Fruit fly (Drosophila melanogaster) whole organism, embryonic: ENCODE results near the gene CG42512.

Experiments used
- Adf1 ChIP-seq: fragments of 200-800 bp; sonication (Bioruptor generic); IDR thresholded peaks from 2 replicates; pipeline ENCODE4 v1.3.6; 2022; ENCODE audit warnings: missing biosample characterization, missing genetic modification characterization
- CG10565 ChIP-seq: fragments of 200-800 bp; sonication (Bioruptor generic); optimal IDR thresholded peaks from 3 replicates; lab custom pipeline; 2016; ENCODE audit warnings: missing biosample characterization, mild to moderate bottlenecking, missing genetic modification characterization
- CG12659 ChIP-seq: fragments of 200-800 bp; sonication (Bioruptor generic); optimal IDR thresholded peaks from 3 replicates; lab custom pipeline; 2017; ENCODE audit warnings: mild to moderate bottlenecking, missing biosample characterization, missing genetic modification reagents, missing genetic modification characterization
- CG13123 ChIP-seq: fragments of 200-800 bp; sonication (Bioruptor generic); optimal IDR thresholded peaks from 2 replicates; lab custom pipeline; 2016; ENCODE audit warnings: missing biosample characterization, missing genetic modification characterization
- CG1603 ChIP-seq: fragments of 200-800 bp; sonication (Bioruptor generic); optimal IDR thresholded peaks from 2 replicates; lab custom pipeline; 2019; ENCODE audit warnings: missing biosample characterization, mild to moderate bottlenecking, missing genetic modification characterization, moderate library complexity
- CG18599 ChIP-seq: fragments of 200-800 bp; sonication (Bioruptor generic); optimal IDR thresholded peaks from 3 replicates; lab custom pipeline; 2017; ENCODE audit warnings: missing biosample characterization, missing genetic modification characterization, mild to moderate bottlenecking, moderate library complexity, missing genetic modification reagents
- CG33213 ChIP-seq: fragments of 200-800 bp; sonication (Bioruptor generic); optimal IDR thresholded peaks from 3 replicates; lab custom pipeline; 2016; ENCODE audit warnings: missing biosample characterization, missing genetic modification characterization
- CG5180 ChIP-seq: fragments of 200-800 bp; sonication (Bioruptor generic); optimal IDR thresholded peaks from 3 replicates; lab custom pipeline; 2017; ENCODE audit warnings: missing biosample characterization, missing genetic modification characterization, mild to moderate bottlenecking, moderate library complexity, missing genetic modification reagents
- CG5245 ChIP-seq: fragments of 200-800 bp; sonication (Bioruptor generic); optimal IDR thresholded peaks from 3 replicates; lab custom pipeline; 2016; ENCODE audit warnings: missing biosample characterization, missing genetic modification characterization
- CG6689 ChIP-seq: fragments of 200-800 bp; sonication (Bioruptor generic); IDR thresholded peaks from 2 replicates; pipeline ENCODE4 v1.3.6; 2022; ENCODE audit warnings: missing biosample characterization, missing genetic modification characterization
- CG7357 ChIP-seq: fragments of 200-800 bp; sonication (Bioruptor generic); IDR thresholded peaks from 3 replicates; pipeline ENCODE4 v1.3.6; 2022; ENCODE audit warnings: missing biosample characterization, missing genetic modification characterization
- CG7839 ChIP-seq: fragments of 200-800 bp; sonication (Bioruptor generic); optimal IDR thresholded peaks from 3 replicates; lab custom pipeline; 2018; ENCODE audit warnings: missing biosample characterization, mild to moderate bottlenecking, missing genetic modification characterization, moderate library complexity
- CG8290 ChIP-seq, 3 experiments: fragments of 200-800 bp; sonication (Bioruptor generic); optimal IDR thresholded peaks; 2 replicates each; lab custom pipeline; 2016 to 2019; ENCODE audit warnings: missing biosample characterization in 3 of 3, missing genetic modification characterization in 3 of 3, mild to moderate bottlenecking in 2 of 3, moderate library complexity in 1 of 3
- CG8924 ChIP-seq: fragments of 200-800 bp; optimal IDR thresholded peaks from 3 replicates; lab custom pipeline; 2019; ENCODE audit warnings: missing biosample characterization, mild to moderate bottlenecking, missing genetic modification characterization, moderate library complexity
- CG9727 ChIP-seq: fragments of 200-800 bp; sonication (Bioruptor generic); optimal IDR thresholded peaks from 3 replicates; lab custom pipeline; 2017; ENCODE audit warnings: missing biosample characterization, mild to moderate bottlenecking, missing genetic modification characterization
- CG9797 ChIP-seq: fragments of 200-800 bp; sonication (Bioruptor generic); optimal IDR thresholded peaks from 3 replicates; lab custom pipeline; 2018; ENCODE audit warnings: missing biosample characterization, mild to moderate bottlenecking, missing genetic modification characterization
- CG9876 ChIP-seq: fragments of 200-800 bp; sonication (Bioruptor generic); optimal IDR thresholded peaks from 2 replicates; lab custom pipeline; 2016; ENCODE audit warnings: missing biosample characterization, missing genetic modification characterization
- CTCF ChIP-seq: fragments of 200-800 bp; sonication (Bioruptor generic); optimal IDR thresholded peaks from 2 replicates; lab custom pipeline; 2017; ENCODE audit warnings: missing biosample characterization, mild to moderate bottlenecking, missing genetic modification characterization, moderate library complexity
- CrebB ChIP-seq: fragments of 200-800 bp; sonication (Bioruptor generic); optimal IDR thresholded peaks from 3 replicates; lab custom pipeline; 2018; ENCODE audit warnings: missing biosample characterization, mild to moderate bottlenecking, missing genetic modification characterization
- Dek ChIP-seq: fragments of 200-800 bp; sonication (Bioruptor generic); optimal IDR thresholded peaks from 3 replicates; lab custom pipeline; 2019; ENCODE audit warnings: missing biosample characterization, mild to moderate bottlenecking, missing genetic modification characterization, moderate library complexity
- Dip2 ChIP-seq: fragments of 200-800 bp; sonication (Bioruptor generic); IDR thresholded peaks from 2 replicates; pipeline ENCODE4 v1.3.6; 2022; ENCODE audit warnings: missing biosample characterization, missing genetic modification characterization
- HLH54F ChIP-seq: fragments of 200-800 bp; sonication (Bioruptor generic); optimal IDR thresholded peaks from 3 replicates; lab custom pipeline; 2016; ENCODE audit warnings: missing biosample characterization, missing genetic modification characterization
- Hr3 ChIP-seq: fragments of 200-800 bp; sonication (Bioruptor generic); optimal IDR thresholded peaks from 3 replicates; lab custom pipeline; 2016; ENCODE audit warnings: missing biosample characterization, missing genetic modification characterization
- Hr39 ChIP-seq: fragments of >200 bp; optimal IDR thresholded peaks from 2 replicates; lab custom pipeline; 2017
- Hr51 ChIP-seq, 2 experiments: fragments of 200-800 bp; sonication (Bioruptor generic); optimal IDR thresholded peaks; 2 replicates in 1 of 2; 3 replicates in 1 of 2; lab custom pipeline; 2016 to 2018; ENCODE audit warnings: missing biosample characterization in 2 of 2, missing genetic modification characterization in 2 of 2, mild to moderate bottlenecking in 1 of 2, moderate library complexity in 1 of 2
- Kr ChIP-seq: fragments of 200-800 bp; sonication (Bioruptor generic); optimal IDR thresholded peaks from 2 replicates; lab custom pipeline; 2017; ENCODE audit warnings: missing biosample characterization, mild to moderate bottlenecking, missing genetic modification characterization
- Med ChIP-seq: fragments of 200-800 bp; sonication (Bioruptor generic); peaks from one replicate; lab custom pipeline; 2016; ENCODE audit warnings: missing biosample characterization, missing genetic modification characterization, mild to moderate bottlenecking, inconsistent platforms, moderate library complexity
- Meics ChIP-seq: fragments of 200-800 bp; sonication (Bioruptor generic); optimal IDR thresholded peaks from 2 replicates; lab custom pipeline; 2017; ENCODE audit warnings: missing biosample characterization, mild to moderate bottlenecking, missing genetic modification characterization
- Six4 ChIP-seq: fragments of 200-800 bp; sonication (Bioruptor generic); optimal IDR thresholded peaks from 2 replicates; lab custom pipeline; 2016; ENCODE audit warnings: missing biosample characterization, missing genetic modification characterization
- TFAM ChIP-seq: fragments of 200-800 bp; sonication (Bioruptor generic); optimal IDR thresholded peaks from 2 replicates; lab custom pipeline; 2017; ENCODE audit warnings: missing biosample characterization, missing genetic modification characterization, inconsistent platforms
- Trl ChIP-seq, 3 experiments: fragments of >200 bp in 2 of 3; fragments of 200-800 bp in 1 of 3; sonication (Bioruptor generic) in 1 of 3; optimal IDR thresholded peaks; 2 replicates in 1 of 3; 3 replicates in 2 of 3; lab custom pipeline; 2016 to 2017; ENCODE audit warnings: missing biosample characterization in 1 of 3, missing genetic modification characterization in 1 of 3
- al ChIP-seq: fragments of 200-800 bp; sonication (Bioruptor generic); IDR thresholded peaks from 2 replicates; pipeline ENCODE4 v1.3.6; 2022; ENCODE audit warnings: missing biosample characterization, missing genetic modification characterization
- bbx ChIP-seq: fragments of 200-800 bp; sonication (Bioruptor generic); IDR thresholded peaks from 2 replicates; pipeline ENCODE4 v1.3.6; 2022; ENCODE audit warnings: missing biosample characterization, missing genetic modification characterization; ENCODE audit not compliant: partially characterized antibody
- chinmo ChIP-seq: fragments of 200-800 bp; sonication (Bioruptor generic); IDR thresholded peaks from 4 replicates; pipeline ENCODE4 v1.3.6; 2022; ENCODE audit warnings: missing biosample characterization, missing genetic modification characterization; ENCODE audit not compliant: partially characterized antibody
- ci ChIP-seq: fragments of 200-800 bp; sonication (Bioruptor generic); IDR thresholded peaks from 3 replicates; pipeline ENCODE4 v1.3.6; 2022; ENCODE audit warnings: missing biosample characterization, missing genetic modification characterization
- crp ChIP-seq, 2 experiments: fragments of 200-800 bp; sonication (Bioruptor generic); optimal IDR thresholded peaks; 2 replicates in 1 of 2; 3 replicates in 1 of 2; lab custom pipeline; 2017; ENCODE audit warnings: missing biosample characterization in 2 of 2, missing genetic modification characterization in 2 of 2, mild to moderate bottlenecking in 1 of 2, moderate library complexity in 1 of 2
- gfzf ChIP-seq: fragments of 200-800 bp; sonication (Bioruptor generic); optimal IDR thresholded peaks from 2 replicates; lab custom pipeline; 2016; ENCODE audit warnings: missing biosample characterization, mild to moderate bottlenecking, missing genetic modification characterization, moderate library complexity
- gt ChIP-seq: fragments of 200-800 bp; sonication (Bioruptor generic); IDR thresholded peaks from 2 replicates; pipeline ENCODE4 v1.3.6; 2022; ENCODE audit warnings: missing biosample characterization, missing genetic modification characterization
- klu ChIP-seq: fragments of 200-800 bp; sonication (Bioruptor generic); IDR thresholded peaks from 2 replicates; pipeline ENCODE4 v1.3.6; 2022; ENCODE audit warnings: missing biosample characterization, missing genetic modification characterization
- pan ChIP-seq, 4 experiments: fragments of >200 bp in 3 of 4; fragments of 200-800 bp in 1 of 4; sonication (Bioruptor generic) in 1 of 4; optimal IDR thresholded peaks in 3 of 4; IDR thresholded peaks in 1 of 4; 2 replicates each; pipeline versions ENCODE4 v1.3.6 to Lab custom; 2017 to 2022; ENCODE audit warnings: missing biosample characterization in 2 of 4, missing genetic modification characterization in 2 of 4, mixed read lengths in 1 of 4
- prd ChIP-seq, 3 experiments: fragments of >200 bp in 2 of 3; fragments of 200-800 bp in 1 of 3; sonication (Bioruptor generic) in 1 of 3; optimal IDR thresholded peaks in 2 of 3; IDR thresholded peaks in 1 of 3; 2 replicates in 2 of 3; 3 replicates in 1 of 3; pipeline versions ENCODE4 v1.3.6 to Lab custom; 2017 to 2022; ENCODE audit warnings: missing biosample characterization in 1 of 3, missing genetic modification characterization in 1 of 3
- pzg ChIP-seq: fragments of 200-800 bp; sonication (Bioruptor generic); optimal IDR thresholded peaks from 3 replicates; lab custom pipeline; 2018; ENCODE audit warnings: missing biosample characterization, mild to moderate bottlenecking, missing genetic modification characterization, moderate library complexity
- ranshi ChIP-seq: fragments of 200-800 bp; sonication (Bioruptor generic); IDR thresholded peaks from 2 replicates; pipeline ENCODE4 v1.3.6; 2022; ENCODE audit warnings: missing biosample characterization, missing genetic modification characterization
- salm ChIP-seq: fragments of 200-800 bp; sonication (Bioruptor generic); optimal IDR thresholded peaks from 2 replicates; lab custom pipeline; 2018; ENCODE audit warnings: missing biosample characterization, mild to moderate bottlenecking, missing genetic modification characterization
- scrt ChIP-seq: fragments of 200-800 bp; sonication (Bioruptor generic); optimal IDR thresholded peaks from 2 replicates; lab custom pipeline; 2018; ENCODE audit warnings: missing biosample characterization, mild to moderate bottlenecking, missing genetic modification characterization, moderate library complexity
- sens ChIP-seq: fragments of 200-800 bp; sonication (Bioruptor generic); peaks from one replicate; lab custom pipeline; 2016; ENCODE audit warnings: missing biosample characterization, missing genetic modification characterization
- stwl ChIP-seq: fragments of 200-800 bp; sonication (Bioruptor generic); optimal IDR thresholded peaks from 3 replicates; lab custom pipeline; 2018; ENCODE audit warnings: missing biosample characterization, mild to moderate bottlenecking, missing genetic modification characterization, moderate library complexity
- trh ChIP-seq: fragments of 200-800 bp; sonication (Bioruptor generic); optimal IDR thresholded peaks from 2 replicates; lab custom pipeline; 2016; ENCODE audit warnings: missing biosample characterization, missing genetic modification characterization
- ttk ChIP-seq: fragments of 200-800 bp; sonication (Bioruptor generic); IDR thresholded peaks from 2 replicates; pipeline ENCODE4 v2.1.2; 2022; ENCODE audit warnings: missing biosample characterization, missing genetic modification characterization
- tx ChIP-seq: fragments of 200-800 bp; sonication (Bioruptor generic); optimal IDR thresholded peaks from 2 replicates; lab custom pipeline; 2016; ENCODE audit warnings: missing biosample characterization, missing genetic modification characterization

Gene CG42512

DNA sequence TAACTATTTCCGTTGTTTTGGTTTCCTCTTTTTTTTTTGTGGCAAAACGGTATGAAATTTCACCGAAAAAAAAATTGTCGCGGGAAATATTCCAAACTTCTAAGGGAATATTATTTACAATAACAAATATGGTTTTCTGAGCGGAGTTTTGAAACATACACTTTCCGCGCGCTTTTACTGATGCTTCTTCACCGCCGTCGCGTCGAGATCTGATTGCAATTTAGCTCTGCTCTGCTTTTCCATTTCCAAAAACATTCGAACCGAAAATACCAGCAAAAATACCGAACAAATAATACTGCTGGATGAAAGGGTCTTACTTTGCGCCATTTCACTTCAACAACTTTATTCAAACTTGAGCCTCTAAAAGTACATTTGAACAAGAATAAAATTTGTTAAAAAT, 43.8 kb downstream of the CG42512 start, which contains the start of gene Septin4:
Gene Septin4, minus strand, starts transcription at position 215 of the 400 bp plus-strand sequence.
- TF ChIP-seq CrebB (tag; lab: Kevin White, UChicago) (no peak), Hr51 (GFP tag; optimal IDR thresholded peaks at IDR 0.05; lab: Kevin White, UChicago) (no peak), klu (GFP tag; lab: Robert Waterston, UW) (no peak), ranshi (GFP tag; lab: Robert Waterston, UW) (no peak), CG7839 (no peak), Adf1 (GFP tag; lab: Robert Waterston, UW) (peak; percentile 20; the same call in 1 of the 2 replicates), Trl (optimal IDR thresholded peaks at IDR 0.05; lab: Kevin White, UChicago) (no peak), Trl (GFP tag; optimal IDR thresholded peaks at IDR 0.05; lab: Kevin White, UChicago) (no peak), CG9797 (GFP tag; lab: Kevin White, UChicago) (peak; percentile 33), Six4 (GFP tag; lab: Kevin White, UChicago) (no peak), CG18599 (no peak), pzg (peak; percentile 36), CG8290 (GFP tag; optimal IDR thresholded peaks at IDR 0.05; lab: Kevin White, UChicago) (no peak), CG8290 (tag; optimal IDR thresholded peaks at IDR 0.05; lab: Kevin White, UChicago) (peak in 1 of 2 experiments; percentile 20), CG8924 (peak; percentile 21), al (GFP tag; lab: Robert Waterston, UW) (no peak), CTCF (GFP tag; lab: Kevin White, UChicago) (no peak), CG12659 (GFP tag; lab: Kevin White, UChicago) (peak; percentile 16), chinmo (peak; percentile 65; the same call in 1 of the 4 replicates), gt (no peak), stwl (tag; lab: Kevin White, UChicago) (peak; percentile 14), CG9876 (GFP tag; lab: Kevin White, UChicago) (no peak), CG5180 (GFP tag; lab: Kevin White, UChicago) (peak; percentile 24), trh (GFP tag; lab: Kevin White, UChicago) (no peak), CG7357 (GFP tag; lab: Robert Waterston, UW) (no peak), Med (GFP tag; lab: Kevin White, UChicago) (peak; percentile 56), Hr39 (lab: Kevin White, UChicago) (no peak), gfzf (GFP tag; lab: Kevin White, UChicago) (peak; percentile 50), CG1603 (peak; percentile 19), CG6689 (GFP tag; lab: Robert Waterston, UW) (no peak), CG9727 (GFP tag; lab: Kevin White, UChicago) (no peak), ci (peak; percentile 28; the same call in 1 of the 3 replicates), prd (optimal IDR thresholded peaks at IDR 0.05; lab: Kevin White, UChicago) (no peak), prd (GFP tag; IDR thresholded peaks at IDR 0.05; lab: Robert Waterston, UW) (no peak), CG10565 (no peak), Meics (GFP tag; lab: Kevin White, UChicago) (no peak), CG13123 (GFP tag; lab: Kevin White, UChicago) (no peak), pan (optimal IDR thresholded peaks at IDR 0.05; lab: Kevin White, UChicago) (no peak), pan (GFP tag; optimal IDR thresholded peaks at IDR 0.05 in 1 of 2, IDR thresholded peaks at IDR 0.05 in 1 of 2) (no peak), tx (no peak), bbx (GFP tag; lab: Robert Waterston, UW) (no peak), Dek (no peak), Kr (GFP tag; lab: Kevin White, UChicago) (no peak), HLH54F (GFP tag; lab: Kevin White, UChicago) (no peak), crp (GFP tag; optimal IDR thresholded peaks at IDR 0.05; lab: Kevin White, UChicago) (no peak), sens (GFP tag; lab: Kevin White, UChicago) (peak; percentile 19), Hr3 (GFP tag; lab: Kevin White, UChicago) (no peak), salm (no peak), CG33213 (no peak), CG5245 (no peak), Dip2 (GFP tag; lab: Robert Waterston, UW) (no peak), scrt (GFP tag; lab: Kevin White, UChicago) (no peak), TFAM (GFP tag; lab: Kevin White, UChicago) (no peak), ttk (GFP tag; lab: Robert Waterston, UW) (no peak)
